Worm (Caenorhabditis elegans) whole organism, L4 larva: ENCODE results near the gene F07G6.12.
"Not testable (repeated sequence)": the region's sequence is repeated elsewhere in the genome, so short reads cannot be mapped to it uniquely, and the experiment has no call there.

ENCODE experiments used
- F49E8.2 ChIP-seq: sonication (generic microtip); optimal IDR thresholded peaks from 2 replicates; lab custom pipeline; 2016; ENCODE audit warnings: missing compliant biosample characterization, mild to moderate bottlenecking, missing genetic modification characterization, borderline replicate concordance
- daf-19 ChIP-seq: fragments of 200-800 bp; sonication (Bioruptor generic); conservative IDR thresholded peaks from 2 replicates; pipeline ENCODE4 v1.3.6; 2022; ENCODE audit warnings: missing genetic modification characterization, missing compliant biosample characterization
- gei-8 ChIP-seq: fragments of 200-800 bp; sonication (Bioruptor generic); optimal IDR thresholded peaks from 2 replicates; lab custom pipeline; 2018; ENCODE audit warnings: mild to moderate bottlenecking, missing genetic modification characterization, missing compliant biosample characterization
- jun-1 ChIP-seq: fragments of 150-350 bp; optimal IDR thresholded peaks from 2 replicates; lab custom pipeline; 2014; ENCODE audit warnings: missing biosample characterization, missing genetic modification reagents, missing genetic modification characterization
- mdl-1 ChIP-seq, 2 experiments: fragments of 150-350 bp in 1 of 2; sonication (generic microtip) in 1 of 2; optimal IDR thresholded peaks; 2 replicates each; lab custom pipeline; 2014 to 2017; ENCODE audit warnings: missing biosample characterization in 2 of 2, missing genetic modification characterization in 2 of 2
- nhr-102 ChIP-seq: sonication (generic microtip); optimal IDR thresholded peaks from 2 replicates; lab custom pipeline; 2016; ENCODE audit warnings: mild to moderate bottlenecking, missing genetic modification characterization, moderate library complexity, missing compliant biosample characterization
- nhr-77 ChIP-seq: fragments of 150-350 bp; optimal IDR thresholded peaks from 2 replicates; lab custom pipeline; 2014; ENCODE audit warnings: missing biosample characterization, missing genetic modification characterization
- snpc-4 ChIP-seq: fragments of 150-350 bp; optimal IDR thresholded peaks from 2 replicates; lab custom pipeline; 2014; ENCODE audit warnings: missing biosample characterization, missing genetic modification characterization
- unc-130 ChIP-seq: sonication (generic microtip); optimal IDR thresholded peaks from 2 replicates; lab custom pipeline; 2016; ENCODE audit warnings: missing genetic modification reagents, missing genetic modification characterization, missing compliant biosample characterization

DNA sequence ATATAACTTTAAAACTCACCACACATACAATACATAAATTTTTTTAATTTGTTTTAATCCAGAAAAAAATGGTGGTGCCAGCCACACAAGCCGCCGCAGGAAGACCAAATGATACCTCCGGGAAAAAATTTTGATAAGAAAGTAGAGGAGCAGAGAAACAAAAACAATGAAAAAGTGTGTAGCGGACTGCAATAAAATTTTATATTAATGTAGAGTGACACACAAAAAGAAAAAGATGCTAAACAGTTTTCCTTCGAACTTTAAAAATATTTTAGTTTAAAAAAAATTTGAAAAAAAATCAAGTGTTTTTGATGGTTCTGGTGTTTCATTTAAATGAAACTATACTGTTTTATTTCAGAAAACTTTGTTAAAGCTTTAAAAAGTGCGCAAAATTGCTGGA, 46.0 kb upstream of the F07G6.12 start, which contains the start of gene C36C9.12:
- not testable (repeated sequence) for TF ChIP-seq daf-19 (GFP tag; lab: Robert Waterston, UW); nhr-102 (tag; lab: Kevin White, UChicago); jun-1; unc-130; snpc-4 (tag; lab: Kevin White, UChicago); mdl-1 (tag; optimal IDR thresholded peaks at IDR 0.05; lab: Kevin White, UChicago); gei-8 (GFP tag; lab: Kevin White, UChicago); nhr-77 (tag; lab: Kevin White, UChicago); F49E8.2 (tag; lab: Kevin White, UChicago)
